Worm (Caenorhabditis elegans): ENCODE data around the gene pqn-83.
A peak's percentile ranks its signal among the peaks of the same experiment; 100 is the strongest.

Gene pqn-83

DNA sequence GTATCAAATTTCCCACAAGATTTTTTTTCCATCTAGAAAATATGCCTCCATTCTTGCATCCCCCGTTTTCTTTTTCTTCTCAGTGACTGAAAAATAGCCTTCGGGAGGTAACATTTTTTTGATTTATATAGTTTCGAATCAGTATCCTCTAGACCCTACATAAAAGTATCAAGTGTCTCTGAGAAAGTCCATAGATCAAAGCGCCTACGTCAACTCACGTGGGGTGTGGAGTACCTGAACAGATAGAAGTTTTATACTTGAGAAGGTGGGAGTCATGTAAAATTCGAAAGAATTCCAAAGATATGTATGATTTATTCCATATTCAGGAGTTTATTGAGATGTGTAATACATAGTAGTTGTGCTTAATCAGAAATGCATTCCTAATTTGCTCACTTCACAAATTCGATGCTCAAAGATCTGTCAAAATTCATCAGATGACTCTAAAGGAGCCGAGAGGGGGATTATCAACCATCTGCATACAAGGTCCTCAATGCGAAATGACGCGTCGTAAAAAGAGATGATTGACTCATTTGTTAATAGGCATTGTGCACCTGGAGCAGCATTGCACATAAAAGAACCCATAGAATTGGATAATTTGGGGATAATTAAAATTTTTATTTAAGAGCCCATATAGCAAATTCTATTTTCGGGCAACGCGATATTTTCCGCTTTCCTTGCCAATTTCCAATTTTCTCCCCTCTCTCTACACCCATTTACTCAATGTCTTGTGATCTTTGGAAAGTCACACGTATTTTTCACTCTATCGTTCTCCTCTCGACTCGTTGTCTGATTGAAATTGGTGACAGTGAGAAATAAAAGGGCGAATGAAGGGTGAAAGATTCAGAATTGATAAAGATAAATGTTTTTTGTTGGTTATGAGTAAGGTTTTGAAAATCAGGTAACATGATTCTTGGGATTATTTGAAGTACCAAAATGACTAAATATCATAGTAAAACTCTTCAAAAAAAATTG is 34.8 kb downstream of the pqn-83 start (continued):
- TF ChIP-seq Y48G9A.11 (GFP tag; IDR thresholded peaks at IDR 0.05), result no peak
- TF ChIP-seq ceh-32 (tag; optimal IDR thresholded peaks at IDR 0.05; ENCODE audit: poor library complexity), result no peak
- no peak for TF ChIP-seq R02D3.7 (tag; optimal IDR thresholded peaks at IDR 0.05)
- no peak for TF ChIP-seq nhr-25 (tag; optimal IDR thresholded peaks at IDR 0.05; ENCODE audit: borderline replicate concordance, insufficient read depth)
- peak; percentile 15 for TF ChIP-seq nhr-11 (tag; optimal IDR thresholded peaks at IDR 0.05)
- no peak for TF ChIP-seq ztf-11 (tag; optimal IDR thresholded peaks at IDR 0.05)
- TF ChIP-seq ama-1 (optimal IDR thresholded peaks at IDR 0.05), result no peak
- no peak for TF ChIP-seq Y75B8A.6 (GFP tag; IDR thresholded peaks at IDR 0.05)
- TF ChIP-seq F44E2.7 (GFP tag; IDR thresholded peaks at IDR 0.05), result no peak
- TF ChIP-seq dmd-6 (GFP tag; IDR thresholded peaks at IDR 0.05), result no peak
- no peak for TF ChIP-seq lin-38 (GFP tag; IDR thresholded peaks at IDR 0.05)
- TF ChIP-seq mxl-3 (GFP tag; optimal IDR thresholded peaks at IDR 0.05), result no peak
- no peak for TF ChIP-seq cey-2 (tag; optimal IDR thresholded peaks at IDR 0.05; ENCODE audit: borderline replicate concordance, insufficient read depth)
- no peak for TF ChIP-seq mdt-29 (GFP tag; IDR thresholded peaks at IDR 0.05)
- no peak for TF ChIP-seq arid-1 (GFP tag; conservative IDR thresholded peaks at IDR 0.05)
- no peak for TF ChIP-seq ceh-82 (tag; optimal IDR thresholded peaks at IDR 0.05)
- no peak for TF ChIP-seq attf-4 (tag; optimal IDR thresholded peaks at IDR 0.05)
- no peak for TF ChIP-seq fkh-10 (GFP tag; optimal IDR thresholded peaks at IDR 0.05)
- no peak for TF ChIP-seq snpc-4 (tag; optimal IDR thresholded peaks at IDR 0.05)
- TF ChIP-seq mxl-2 (GFP tag; conservative IDR thresholded peaks at IDR 0.05), result no peak
- no peak for TF ChIP-seq rbr-2 (tag; optimal IDR thresholded peaks at IDR 0.05)
- no peak for TF ChIP-seq jun-1 (tag; optimal IDR thresholded peaks at IDR 0.05)
- TF ChIP-seq pqm-1 (tag; optimal IDR thresholded peaks at IDR 0.05), result no peak
- no peak for TF ChIP-seq F26F4.8 (GFP tag; conservative IDR thresholded peaks at IDR 0.05)
- TF ChIP-seq lim-7 (GFP tag; IDR thresholded peaks at IDR 0.05), result no peak
- TF ChIP-seq ceh-20 (GFP tag; IDR thresholded peaks at IDR 0.05), result no peak
- no peak for TF ChIP-seq F37D6.2 (tag; optimal IDR thresholded peaks at IDR 0.05)
- no peak for TF ChIP-seq ztf-7 (tag; optimal IDR thresholded peaks at IDR 0.05)
- TF ChIP-seq lin-29 (GFP tag; IDR thresholded peaks at IDR 0.05), result no peak
- TF ChIP-seq ZK546.5 (tag; optimal IDR thresholded peaks at IDR 0.05), result no peak
- TF ChIP-seq ceh-44 (GFP tag; IDR thresholded peaks at IDR 0.05), result no peak
- peak in 1 of 2 experiments; percentile 36 for TF ChIP-seq lsy-2 (tag; optimal IDR thresholded peaks at IDR 0.05)
- TF ChIP-seq fos-1 (tag; optimal IDR thresholded peaks at IDR 0.05), result no peak
- no peak for TF ChIP-seq zfp-3 (GFP tag; conservative IDR thresholded peaks at IDR 0.05)
- no peak for TF ChIP-seq nhr-42 (GFP tag; IDR thresholded peaks at IDR 0.05)

DNA sequence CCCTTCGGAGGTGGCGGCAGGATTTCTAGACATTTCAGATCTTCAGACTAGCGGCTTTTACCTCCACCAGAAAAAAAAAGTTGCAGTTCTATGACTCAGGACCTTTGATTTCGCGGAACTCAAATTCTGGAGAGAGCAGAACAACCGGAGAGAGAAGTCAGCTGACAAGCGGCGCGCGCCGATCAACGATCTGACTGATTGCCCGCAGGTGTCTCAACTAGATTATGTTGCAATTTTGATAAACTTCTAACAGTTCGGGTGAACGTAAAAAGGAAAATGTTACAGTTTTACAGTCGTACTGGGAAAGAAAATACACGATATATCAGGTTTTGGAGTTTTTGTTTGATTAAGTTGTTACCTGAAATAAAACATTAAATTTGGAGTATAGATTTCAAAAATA is 36.3 kb downstream of the pqn-83 start:
- TF ChIP-seq vab-7 (GFP tag; IDR thresholded peaks at IDR 0.05) (no peak), skn-1 (tag; optimal IDR thresholded peaks at IDR 0.05) (no peak), unc-130 (GFP tag; optimal IDR thresholded peaks at IDR 0.05) (no peak), mxl-3 (GFP tag; optimal IDR thresholded peaks at IDR 0.05) (no peak), cey-2 (tag; optimal IDR thresholded peaks at IDR 0.05; ENCODE audit: borderline replicate concordance, insufficient read depth) (no peak), snpc-4 (tag; optimal IDR thresholded peaks at IDR 0.05) (no peak), pha-4 (GFP tag; IDR thresholded peaks at IDR 0.05) (no peak), pha-4 (tag; optimal IDR thresholded peaks at IDR 0.05) (no peak), egl-27 (tag; optimal IDR thresholded peaks at IDR 0.05) (no peak), daf-8 (GFP tag; IDR thresholded peaks at IDR 0.05) (no peak), ceh-28 (tag; optimal IDR thresholded peaks at IDR 0.05) (no peak), ama-1 (optimal IDR thresholded peaks at IDR 0.05) (no peak)

All from whole organism, L4 larva.